Worm (Caenorhabditis elegans) whole organism, late embryonic: ENCODE data around the gene C33A11.2.

Source experiments
- F13H6.1 ChIP-seq: sonication (generic microtip); optimal IDR thresholded peaks from 2 replicates; lab custom pipeline; 2016; ENCODE audit warnings: missing genetic modification characterization, missing compliant biosample characterization
- K02D7.2 ChIP-seq: sonication (generic microtip); optimal IDR thresholded peaks from 2 replicates; lab custom pipeline; 2017; ENCODE audit warnings: mild to moderate bottlenecking, missing genetic modification characterization, missing compliant biosample characterization
- ceh-14 ChIP-seq: sonication (generic microtip); optimal IDR thresholded peaks from 2 replicates; lab custom pipeline; 2016; ENCODE audit warnings: missing genotype, missing genetic modification characterization, missing compliant biosample characterization
- ceh-18 ChIP-seq: sonication (generic microtip); optimal IDR thresholded peaks from 2 replicates; lab custom pipeline; 2016; ENCODE audit warnings: missing genetic modification characterization, missing compliant biosample characterization
- ceh-30 ChIP-seq: fragments of 150-350 bp; optimal IDR thresholded peaks from 2 replicates; lab custom pipeline; 2014; ENCODE audit warnings: missing biosample characterization, missing genetic modification characterization
- ceh-31 ChIP-seq: sonication (generic microtip); optimal IDR thresholded peaks from 2 replicates; lab custom pipeline; 2016; ENCODE audit warnings: missing genetic modification characterization, missing compliant biosample characterization
- ceh-48 ChIP-seq: sonication (generic microtip); optimal IDR thresholded peaks from 2 replicates; lab custom pipeline; 2016; ENCODE audit warnings: missing genetic modification characterization, inconsistent platforms, missing compliant biosample characterization
- ceh-6 ChIP-seq: fragments of 200-800 bp; sonication (Bioruptor generic); optimal IDR thresholded peaks from 2 replicates; lab custom pipeline; 2018; ENCODE audit warnings: mild to moderate bottlenecking, missing genetic modification characterization, missing compliant biosample characterization
- elt-4 ChIP-seq: sonication (generic microtip); optimal IDR thresholded peaks from 2 replicates; lab custom pipeline; 2016; ENCODE audit warnings: missing genetic modification characterization, missing compliant biosample characterization
- fkh-10 ChIP-seq: fragments of 150-350 bp; optimal IDR thresholded peaks from 2 replicates; lab custom pipeline; 2014; ENCODE audit warnings: missing biosample characterization, missing genetic modification reagents, missing genetic modification characterization
- hlh-13 ChIP-seq: fragments of 200-800 bp; sonication (Bioruptor generic); optimal IDR thresholded peaks from 2 replicates; lab custom pipeline; 2018; ENCODE audit warnings: mild to moderate bottlenecking, missing genetic modification characterization, missing compliant biosample characterization
- hlh-30 ChIP-seq: sonication (generic microtip); optimal IDR thresholded peaks from 2 replicates; lab custom pipeline; 2017; ENCODE audit warnings: antibody characterized with exemption, missing genetic modification characterization, missing compliant biosample characterization; ENCODE audit not compliant: insufficient read depth
- hlh-8 ChIP-seq: sonication (generic microtip); optimal IDR thresholded peaks from 2 replicates; lab custom pipeline; 2016; ENCODE audit warnings: missing genotype, missing genetic modification characterization, missing compliant biosample characterization
- lin-11 ChIP-seq: fragments of 200-800 bp; sonication (Bioruptor generic); optimal IDR thresholded peaks from 2 replicates; lab custom pipeline; 2018; ENCODE audit warnings: mild to moderate bottlenecking, missing genetic modification characterization, missing compliant biosample characterization
- madf-2 ChIP-seq: sonication (generic microtip); optimal IDR thresholded peaks from 2 replicates; lab custom pipeline; 2017; ENCODE audit warnings: missing genetic modification characterization, missing compliant biosample characterization
- mec-3 ChIP-seq: sonication (generic microtip); optimal IDR thresholded peaks from 2 replicates; lab custom pipeline; 2016; ENCODE audit warnings: borderline replicate concordance, missing genetic modification characterization, missing compliant biosample characterization
- nfya-1 ChIP-seq: sonication (generic microtip); optimal IDR thresholded peaks from 2 replicates; lab custom pipeline; 2017; ENCODE audit warnings: missing genetic modification characterization, mild to moderate bottlenecking, missing compliant biosample characterization, antibody characterized with exemption, moderate library complexity
- nhr-232 ChIP-seq: sonication (generic microtip); optimal IDR thresholded peaks from 2 replicates; lab custom pipeline; 2016; ENCODE audit warnings: missing genetic modification characterization, missing compliant biosample characterization
- npax-4 ChIP-seq: sonication (generic microtip); optimal IDR thresholded peaks from 2 replicates; lab custom pipeline; 2016; ENCODE audit warnings: missing genetic modification characterization, missing compliant biosample characterization
- pag-3 ChIP-seq: sonication (generic microtip); optimal IDR thresholded peaks from 2 replicates; lab custom pipeline; 2016; ENCODE audit warnings: missing compliant biosample characterization, missing genetic modification characterization, borderline replicate concordance
- pha-4 ChIP-seq: fragments of 150-350 bp; optimal IDR thresholded peaks from 2 replicates; lab custom pipeline; 2018; ENCODE audit warnings: missing biosample characterization, missing genetic modification reagents, missing genetic modification characterization
- pros-1 ChIP-seq: fragments of 150-350 bp; optimal IDR thresholded peaks from 2 replicates; lab custom pipeline; 2014; ENCODE audit warnings: missing biosample characterization, missing genetic modification reagents, missing genetic modification characterization
- rnt-1 ChIP-seq: sonication (generic microtip); optimal IDR thresholded peaks from 2 replicates; lab custom pipeline; 2016; ENCODE audit warnings: missing genetic modification characterization, missing compliant biosample characterization
- sox-2 ChIP-seq: fragments of 200-800 bp; sonication (Bioruptor generic); IDR thresholded peaks from 2 replicates; pipeline ENCODE4 v1.3.6; 2022; ENCODE audit warnings: missing genetic modification reagents, missing genetic modification characterization, missing compliant biosample characterization
- sox-4 ChIP-seq: sonication (generic microtip); optimal IDR thresholded peaks from 2 replicates; lab custom pipeline; 2017; ENCODE audit warnings: mild to moderate bottlenecking, missing genetic modification characterization, inconsistent platforms, missing compliant biosample characterization
- tbx-7 ChIP-seq: sonication (generic microtip); optimal IDR thresholded peaks from 2 replicates; lab custom pipeline; 2016; ENCODE audit warnings: missing genotype, missing genetic modification characterization, missing compliant biosample characterization
- ttx-3 ChIP-seq: sonication (generic microtip); optimal IDR thresholded peaks from 2 replicates; lab custom pipeline; 2016; ENCODE audit warnings: missing genetic modification reagents, missing genetic modification characterization, missing compliant biosample characterization
- unc-3 ChIP-seq, 2 experiments: fragments of 200-800 bp in 1 of 2; sonication (Bioruptor generic) in 1 of 2; sonication (generic microtip) in 1 of 2; conservative IDR thresholded peaks in 1 of 2; optimal IDR thresholded peaks in 1 of 2; 2 replicates each; pipeline versions ENCODE4 v1.3.6 to Lab custom; 2016 to 2022; ENCODE audit warnings: missing compliant biosample characterization in 2 of 2, missing genetic modification characterization in 2 of 2, missing genetic modification reagents in 1 of 2
- unc-55 ChIP-seq: sonication (generic microtip); optimal IDR thresholded peaks from 2 replicates; lab custom pipeline; 2017; ENCODE audit warnings: missing biosample characterization, missing genetic modification reagents, missing genetic modification characterization
- zip-5 ChIP-seq: sonication (generic microtip); optimal IDR thresholded peaks from 2 replicates; lab custom pipeline; 2016; ENCODE audit warnings: missing genetic modification characterization, missing compliant biosample characterization
- ztf-16 ChIP-seq: sonication (generic microtip); optimal IDR thresholded peaks from 2 replicates; lab custom pipeline; 2017; ENCODE audit warnings: missing genetic modification characterization, missing compliant biosample characterization

Gene C33A11.2

ce11 chrX:15325709-15326108, 40.1 kb upstream of the C33A11.2 start, which contains the start of gene Y15E3A.3:
Gene Y15E3A.3, minus strand, starts transcription at chrX:15325809.
- TF ChIP-seq elt-4 (tag; lab: Kevin White, UChicago), result no peak
- no peak for TF ChIP-seq npax-4 (tag; lab: Kevin White, UChicago)
- TF ChIP-seq lin-11 (tag; lab: Kevin White, UChicago), result no peak
- no peak for TF ChIP-seq hlh-13 (GFP tag; lab: Kevin White, UChicago)
- no peak for TF ChIP-seq madf-2
- no peak for TF ChIP-seq pros-1 (tag; lab: Kevin White, UChicago)
- no peak for TF ChIP-seq ceh-14
- TF ChIP-seq unc-3 (GFP tag; conservative IDR thresholded peaks at IDR 0.05; lab: Robert Waterston, UW), result no peak
- no peak for TF ChIP-seq unc-3 (tag; optimal IDR thresholded peaks at IDR 0.05; lab: Kevin White, UChicago)
- TF ChIP-seq ceh-48 (tag; lab: Kevin White, UChicago), result no peak
- no peak for TF ChIP-seq fkh-10 (GFP tag; lab: Kevin White, UChicago)
- TF ChIP-seq ttx-3 (tag; lab: Kevin White, UChicago), result no peak
- TF ChIP-seq hlh-8 (tag; lab: Kevin White, UChicago), result no peak

ce11 chrX:15327238-15327637, 38.6 kb upstream of the C33A11.2 start:
- no peak for TF ChIP-seq tbx-7 (tag; lab: Kevin White, UChicago)
- TF ChIP-seq ceh-48 (tag; lab: Kevin White, UChicago), result no peak
- TF ChIP-seq npax-4 (tag; lab: Kevin White, UChicago), result no peak
- peak; percentile 62 for TF ChIP-seq unc-55 (GFP tag; lab: Kevin White, UChicago)
- TF ChIP-seq rnt-1 (tag; lab: Kevin White, UChicago), result no peak
- TF ChIP-seq ztf-16 (tag; lab: Kevin White, UChicago), result no peak
- TF ChIP-seq F13H6.1 (tag; lab: Kevin White, UChicago), result no peak

DNA sequence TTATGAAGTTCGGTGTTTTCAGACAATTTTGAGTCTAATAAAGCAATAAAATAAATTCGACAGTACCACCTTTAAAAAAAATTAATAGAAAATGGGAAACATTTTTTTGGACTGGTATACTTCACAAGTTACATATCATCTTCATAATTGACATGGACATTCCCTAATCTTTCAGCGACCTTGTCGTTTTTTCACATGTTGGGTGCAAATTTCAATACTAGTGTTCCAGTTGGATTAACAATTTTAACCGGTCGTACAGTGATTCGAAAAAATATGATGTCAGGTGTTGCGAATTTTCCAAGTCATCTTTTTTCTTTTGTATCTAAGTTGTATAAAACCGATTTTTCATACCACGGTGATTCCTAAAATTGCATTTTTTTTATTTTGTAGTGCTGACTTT, 37.4 kb upstream of the C33A11.2 start:
- TF ChIP-seq K02D7.2, result no peak
- TF ChIP-seq hlh-30, result no peak
- no peak for TF ChIP-seq zip-5 (tag; lab: Kevin White, UChicago)
- no peak for TF ChIP-seq elt-4 (tag; lab: Kevin White, UChicago)
- TF ChIP-seq unc-55 (GFP tag; lab: Kevin White, UChicago), result no peak
- no peak for TF ChIP-seq ceh-6 (GFP tag; lab: Kevin White, UChicago)
- TF ChIP-seq ceh-31 (tag; lab: Kevin White, UChicago), result no peak
- TF ChIP-seq nhr-232 (tag; lab: Kevin White, UChicago), result no peak
- no peak for TF ChIP-seq F13H6.1 (tag; lab: Kevin White, UChicago)
- no peak for TF ChIP-seq fkh-10 (GFP tag; lab: Kevin White, UChicago)
- TF ChIP-seq unc-3 (GFP tag; conservative IDR thresholded peaks at IDR 0.05; lab: Robert Waterston, UW), result no peak
- no peak for TF ChIP-seq unc-3 (tag; optimal IDR thresholded peaks at IDR 0.05; lab: Kevin White, UChicago)
- TF ChIP-seq ceh-18 (tag; lab: Kevin White, UChicago), result no peak
- TF ChIP-seq sox-2 (GFP tag; lab: Robert Waterston, UW), result no peak

- no peak for TF ChIP-seq nfya-1 (tag; lab: Kevin White, UChicago)
- no peak for TF ChIP-seq ceh-30 (tag; lab: Kevin White, UChicago)
- TF ChIP-seq pha-4 (tag; lab: Kevin White, UChicago), result no peak
- TF ChIP-seq pag-3 (tag; lab: Kevin White, UChicago), result no peak
- no peak for TF ChIP-seq mec-3 (tag; lab: Kevin White, UChicago)
- no peak for TF ChIP-seq sox-4 (tag; lab: Kevin White, UChicago)
- TF ChIP-seq ceh-6 (GFP tag; lab: Kevin White, UChicago), result no peak
Observed at ce11 chrX:15330664-15331063, 35.1 kb upstream of the C33A11.2 start, which contains the start of gene Y15E3A.4. Gene Y15E3A.4, plus strand, starts transcription at chrX:15330964.

DNA sequence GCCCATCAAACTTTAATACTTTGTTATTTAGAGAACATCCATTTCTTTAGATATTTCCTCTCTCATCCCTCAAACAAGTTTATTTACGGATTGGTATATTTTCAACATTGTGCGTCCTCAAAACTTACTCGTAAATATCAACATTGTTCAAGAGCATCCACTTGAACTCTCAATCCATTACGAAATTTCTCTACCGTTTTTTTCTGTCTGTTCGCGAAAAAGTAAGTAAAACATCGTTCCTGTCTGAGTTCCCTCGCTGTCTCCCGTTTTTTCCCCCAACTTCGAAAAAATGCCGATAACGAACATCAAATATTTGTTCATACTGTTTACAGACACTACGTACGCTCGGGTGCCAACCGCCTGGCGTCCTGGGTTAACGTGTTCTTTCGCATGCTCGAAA, 30.9 kb upstream of the C33A11.2 start:
- TF ChIP-seq ceh-18 (tag; lab: Kevin White, UChicago), result peak; percentile 15
- no peak for TF ChIP-seq npax-4 (tag; lab: Kevin White, UChicago)
